Worm (Caenorhabditis elegans) whole organism, mixed stage, embryonic: ENCODE results near the gene C24H10.2.

Experiments
- bed-3 ChIP-seq: fragments of 200-800 bp; sonication (Bioruptor generic); optimal IDR thresholded peaks from 3 replicates; lab custom pipeline; 2018; ENCODE audit warnings: mild to moderate bottlenecking, missing genetic modification characterization, moderate library complexity, missing compliant biosample characterization
- ceh-39 ChIP-seq: fragments of 150-350 bp; optimal IDR thresholded peaks from 2 replicates; lab custom pipeline; 2014; ENCODE audit warnings: missing biosample characterization, missing genetic modification characterization
- ceh-43 ChIP-seq: fragments of 200-800 bp; sonication (Bioruptor generic); optimal IDR thresholded peaks from 2 replicates; lab custom pipeline; 2018; ENCODE audit warnings: mild to moderate bottlenecking, missing genetic modification characterization, moderate library complexity, missing compliant biosample characterization
- ceh-83 ChIP-seq: fragments of 200-800 bp; sonication (Bioruptor generic); optimal IDR thresholded peaks from 2 replicates; lab custom pipeline; 2018; ENCODE audit warnings: mild to moderate bottlenecking, missing genetic modification characterization, missing compliant biosample characterization
- ces-1 ChIP-seq: fragments of 150-350 bp; optimal IDR thresholded peaks from 2 replicates; lab custom pipeline; 2014; ENCODE audit warnings: missing biosample characterization, missing genetic modification reagents, missing genetic modification characterization
- cnd-1 ChIP-seq: fragments of 200-800 bp; sonication (Bioruptor generic); optimal IDR thresholded peaks from 2 replicates; lab custom pipeline; 2018; ENCODE audit warnings: mild to moderate bottlenecking, missing genetic modification characterization, missing compliant biosample characterization
- elt-1 ChIP-seq: sonication (generic microtip); optimal IDR thresholded peaks from 2 replicates; lab custom pipeline; 2017; ENCODE audit warnings: missing genetic modification characterization, mild to moderate bottlenecking, missing compliant biosample characterization, antibody characterized with exemption, moderate library complexity, borderline replicate concordance; ENCODE audit not compliant: insufficient read depth
- hlh-1 ChIP-seq: fragments of 150-350 bp; optimal IDR thresholded peaks from 2 replicates; lab custom pipeline; 2014; ENCODE audit warnings: missing biosample characterization, missing genetic modification reagents, missing genetic modification characterization
- lin-13 ChIP-seq: fragments of 150-350 bp; optimal IDR thresholded peaks from 2 replicates; lab custom pipeline; 2014; ENCODE audit warnings: missing biosample characterization, missing genetic modification characterization
- lsy-2 ChIP-seq: fragments of 150-350 bp; optimal IDR thresholded peaks from 2 replicates; lab custom pipeline; 2014; ENCODE audit warnings: missing biosample characterization, missing genetic modification characterization
- mab-5 ChIP-seq: fragments of 150-350 bp; optimal IDR thresholded peaks from 2 replicates; lab custom pipeline; 2014; ENCODE audit warnings: missing biosample characterization, missing genetic modification characterization
- mep-1 ChIP-seq: fragments of 150-350 bp; optimal IDR thresholded peaks from 2 replicates; lab custom pipeline; 2017; ENCODE audit warnings: missing biosample characterization, missing genetic modification reagents, missing genetic modification characterization, inconsistent platforms
- mls-2 ChIP-seq: sonication (generic microtip); optimal IDR thresholded peaks from 2 replicates; lab custom pipeline; 2016; ENCODE audit warnings: mild to moderate bottlenecking, missing genetic modification characterization, moderate library complexity, missing compliant biosample characterization
- nhr-12 ChIP-seq: fragments of 150-350 bp; optimal IDR thresholded peaks from 2 replicates; lab custom pipeline; 2014; ENCODE audit warnings: missing biosample characterization, missing genetic modification characterization
- nhr-2 ChIP-seq: fragments of 150-350 bp; optimal IDR thresholded peaks from 2 replicates; lab custom pipeline; 2014; ENCODE audit warnings: missing biosample characterization, missing genetic modification characterization
- nhr-237 ChIP-seq: fragments of 150-350 bp; optimal IDR thresholded peaks from 2 replicates; lab custom pipeline; 2014; ENCODE audit warnings: missing biosample characterization, missing genetic modification characterization
- nhr-28 ChIP-seq: fragments of 150-350 bp; optimal IDR thresholded peaks from 2 replicates; lab custom pipeline; 2014; ENCODE audit warnings: missing biosample characterization, missing genetic modification characterization
- pha-4 ChIP-seq: fragments of 150-350 bp; optimal IDR thresholded peaks from 2 replicates; lab custom pipeline; 2018; ENCODE audit warnings: missing biosample characterization, missing genetic modification reagents, missing genetic modification characterization
- sem-2 ChIP-seq: fragments of 200-800 bp; sonication (Bioruptor generic); optimal IDR thresholded peaks from 2 replicates; lab custom pipeline; 2018; ENCODE audit warnings: mild to moderate bottlenecking, missing genetic modification characterization, missing compliant biosample characterization
- snpc-4 ChIP-seq: fragments of 150-350 bp; optimal IDR thresholded peaks from 2 replicates; lab custom pipeline; 2014; ENCODE audit warnings: missing biosample characterization, missing genetic modification characterization
- sptf-1 ChIP-seq: sonication (generic microtip); optimal IDR thresholded peaks from 2 replicates; lab custom pipeline; 2017; ENCODE audit warnings: mild to moderate bottlenecking, missing genetic modification characterization, moderate library complexity, missing compliant biosample characterization
- tbx-8 ChIP-seq: fragments of 200-800 bp; sonication (Bioruptor generic); optimal IDR thresholded peaks from 2 replicates; lab custom pipeline; 2018; ENCODE audit warnings: mild to moderate bottlenecking, missing genetic modification characterization, moderate library complexity, missing compliant biosample characterization
- unc-120 ChIP-seq: sonication (generic microtip); optimal IDR thresholded peaks from 2 replicates; lab custom pipeline; 2017; ENCODE audit warnings: missing genetic modification characterization, missing compliant biosample characterization; ENCODE audit not compliant: poor library complexity, severe bottlenecking
- unc-39 ChIP-seq: fragments of 150-350 bp; optimal IDR thresholded peaks from 2 replicates; lab custom pipeline; 2014; ENCODE audit warnings: missing biosample characterization, missing genetic modification characterization
- unc-62 ChIP-seq: fragments of 150-350 bp; optimal IDR thresholded peaks from 2 replicates; lab custom pipeline; 2014; ENCODE audit warnings: missing biosample characterization, missing genetic modification reagents, missing genetic modification characterization
- ztf-11 ChIP-seq: fragments of 150-350 bp; optimal IDR thresholded peaks from 2 replicates; lab custom pipeline; 2014; ENCODE audit warnings: missing biosample characterization, missing genetic modification characterization

Gene C24H10.2

ce11 chrX:5027923-5028592 lies 36.3 kb upstream of the C24H10.2 start:
- peak; percentile 73 for TF ChIP-seq ces-1
- TF ChIP-seq hlh-1 (tag; lab: Kevin White, UChicago): peak; percentile 44
- no peak for TF ChIP-seq pha-4 (tag; lab: Kevin White, UChicago)
- TF ChIP-seq, all 35 proteins: peak for 2

ce11 chrX:5028593-5028955 lies 35.8 kb upstream of the C24H10.2 start:
- TF ChIP-seq mls-2 (tag; lab: Kevin White, UChicago) (no peak), nhr-237 (tag; lab: Kevin White, UChicago) (no peak), tbx-8 (GFP tag; lab: Kevin White, UChicago) (no peak), ceh-39 (tag; lab: Kevin White, UChicago) (no peak), ceh-83 (GFP tag; lab: Kevin White, UChicago) (no peak)

DNA sequence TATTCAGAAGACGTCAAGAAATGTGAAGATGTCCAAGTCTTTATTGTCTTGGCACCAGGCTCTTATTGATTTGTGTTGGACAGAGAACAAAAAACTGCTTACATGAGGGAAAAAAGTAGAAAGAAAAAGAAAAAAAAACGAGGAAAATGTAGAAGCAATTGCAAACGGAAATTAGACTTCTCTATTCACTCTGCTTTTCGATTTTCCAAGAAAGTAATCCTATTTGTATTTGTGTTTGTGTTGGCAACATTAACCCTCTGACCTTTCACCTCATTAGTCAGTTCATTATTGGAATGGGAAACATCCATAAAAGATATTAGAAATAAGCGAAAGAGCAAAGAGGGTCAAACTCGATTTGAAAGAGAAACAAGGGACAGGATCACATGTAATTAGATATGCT lies 32.7 kb upstream of the C24H10.2 start:
- TF ChIP-seq elt-1: no peak
- no peak for TF ChIP-seq ceh-43 (GFP tag; lab: Kevin White, UChicago)
- peak; percentile 99 for TF ChIP-seq ces-1
- TF ChIP-seq snpc-4 (tag; lab: Kevin White, UChicago): no peak

ce11 chrX:5033868-5034267 lies 30.5 kb upstream of the C24H10.2 start, which contains the start of gene ZC449.4:
TSS of gene ZC449.4 (minus strand) at chrX:5033968.
- TF ChIP-seq unc-62 (GFP tag; lab: Kevin White, UChicago) (no peak), bed-3 (no peak), sptf-1 (tag; lab: Kevin White, UChicago) (no peak), snpc-4 (tag; lab: Kevin White, UChicago) (no peak), nhr-237 (tag; lab: Kevin White, UChicago) (no peak), hlh-1 (tag; lab: Kevin White, UChicago) (no peak), ces-1 (peak; percentile 20)

DNA sequence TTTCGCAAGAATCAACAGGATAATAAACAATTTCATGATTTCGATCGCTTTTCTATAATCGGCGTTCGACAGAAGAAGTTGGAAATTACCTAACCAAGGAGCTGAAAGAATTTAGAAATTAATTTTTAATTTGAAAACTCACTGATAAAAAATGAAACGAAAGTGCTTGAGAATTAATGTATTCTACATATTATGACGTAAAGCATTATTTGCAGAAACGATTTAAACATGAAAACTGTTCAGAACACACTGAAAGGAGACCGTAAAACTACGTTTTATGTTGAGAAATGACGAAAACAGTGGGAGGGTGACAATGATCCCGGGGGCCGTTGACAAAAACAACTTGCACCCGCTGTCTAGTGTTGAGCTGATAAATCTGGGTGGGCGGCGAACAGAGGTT lies 26.7 kb upstream of the C24H10.2 start, which contains the start of gene ZC449.5:
ZC449.5 (minus strand) TSS at position 101 of the 400 bp plus-strand sequence.
- TF ChIP-seq ceh-83 (GFP tag; lab: Kevin White, UChicago) (no peak), tbx-8 (GFP tag; lab: Kevin White, UChicago) (no peak), nhr-12 (tag; lab: Kevin White, UChicago) (no peak), hlh-1 (tag; lab: Kevin White, UChicago) (no peak), nhr-2 (tag; lab: Kevin White, UChicago) (no peak), unc-39 (no peak), mep-1 (tag; lab: Kevin White, UChicago) (no peak), mab-5 (tag; lab: Kevin White, UChicago) (no peak), ces-1 (no peak), lin-13 (tag; lab: Kevin White, UChicago) (no peak), mls-2 (tag; lab: Kevin White, UChicago) (no peak), lsy-2 (no peak), snpc-4 (tag; lab: Kevin White, UChicago) (no peak), ceh-43 (GFP tag; lab: Kevin White, UChicago) (no peak), nhr-28 (tag; lab: Kevin White, UChicago) (no peak), sem-2 (GFP tag; lab: Kevin White, UChicago) (no peak), unc-62 (GFP tag; lab: Kevin White, UChicago) (no peak), ceh-39 (tag; lab: Kevin White, UChicago) (no peak), bed-3 (no peak)

ce11 chrX:5038812-5039211 lies 25.6 kb upstream of the C24H10.2 start:
- TF ChIP-seq lsy-2 (no peak), unc-62 (GFP tag; lab: Kevin White, UChicago) (peak; percentile 87), mls-2 (tag; lab: Kevin White, UChicago) (no peak), unc-120 (tag; lab: Kevin White, UChicago) (no peak), lin-13 (tag; lab: Kevin White, UChicago) (no peak), nhr-2 (tag; lab: Kevin White, UChicago) (no peak), sem-2 (GFP tag; lab: Kevin White, UChicago) (no peak), cnd-1 (tag; lab: Kevin White, UChicago) (no peak), nhr-12 (tag; lab: Kevin White, UChicago) (no peak), nhr-28 (tag; lab: Kevin White, UChicago) (no peak), tbx-8 (GFP tag; lab: Kevin White, UChicago) (no peak), ces-1 (no peak), hlh-1 (tag; lab: Kevin White, UChicago) (peak; percentile 88), pha-4 (tag; lab: Kevin White, UChicago) (no peak), ztf-11 (tag; lab: Kevin White, UChicago) (no peak), nhr-237 (tag; lab: Kevin White, UChicago) (no peak)
- TF ChIP-seq, all 35 proteins: peak for 2
